Fruit fly (Drosophila melanogaster) whole organism, embryonic: ENCODE measurements around the gene mts.

Experiments
- B-H1 ChIP-seq: fragments of 200-800 bp; sonication (Bioruptor generic); IDR thresholded peaks from 3 replicates; pipeline ENCODE4 v1.3.6; 2022; ENCODE audit warnings: missing biosample characterization, missing genetic modification characterization
- CG1024 ChIP-seq: fragments of 200-800 bp; sonication (Bioruptor generic); IDR thresholded peaks from 2 replicates; pipeline ENCODE4 v1.3.6; 2022; ENCODE audit warnings: missing biosample characterization, missing genetic modification characterization
- CG10274 ChIP-seq: fragments of 200-800 bp; sonication (Bioruptor generic); optimal IDR thresholded peaks from 3 replicates; lab custom pipeline; 2017; ENCODE audit warnings: missing biosample characterization, mild to moderate bottlenecking, missing genetic modification characterization
- CG11695 ChIP-seq: fragments of 200-800 bp; sonication (Bioruptor generic); IDR thresholded peaks from 3 replicates; pipeline ENCODE4 v1.3.6; 2022; ENCODE audit warnings: missing biosample characterization, missing genetic modification characterization
- CG11723 ChIP-seq: fragments of 200-800 bp; sonication (Bioruptor generic); optimal IDR thresholded peaks from 2 replicates; lab custom pipeline; 2017; ENCODE audit warnings: missing biosample characterization, mild to moderate bottlenecking, missing genetic modification characterization
- CG13287 ChIP-seq: fragments of 200-800 bp; sonication (Bioruptor generic); IDR thresholded peaks from 2 replicates; pipeline ENCODE4 v1.3.6; 2022; ENCODE audit warnings: missing biosample characterization, missing genetic modification characterization; ENCODE audit not compliant: partially characterized antibody
- CG13775 ChIP-seq: fragments of 200-800 bp; sonication (Bioruptor generic); optimal IDR thresholded peaks from 3 replicates; lab custom pipeline; 2017; ENCODE audit warnings: missing biosample characterization, mild to moderate bottlenecking, missing genetic modification characterization
- CG13894 ChIP-seq: fragments of 200-800 bp; sonication (Bioruptor generic); optimal IDR thresholded peaks from 3 replicates; lab custom pipeline; 2018; ENCODE audit warnings: missing biosample characterization, mild to moderate bottlenecking, missing genetic modification characterization, moderate library complexity
- CG15011 ChIP-seq: fragments of 200-800 bp; sonication (Bioruptor generic); optimal IDR thresholded peaks from 3 replicates; lab custom pipeline; 2018; ENCODE audit warnings: missing biosample characterization, mild to moderate bottlenecking, missing genetic modification characterization
- CG15479 ChIP-seq: fragments of 200-800 bp; sonication (Bioruptor generic); optimal IDR thresholded peaks from 3 replicates; lab custom pipeline; 2019; ENCODE audit warnings: missing biosample characterization, mild to moderate bottlenecking, missing genetic modification characterization, moderate library complexity
- CG6175 ChIP-seq: fragments of 200-800 bp; sonication (Bioruptor generic); IDR thresholded peaks from 3 replicates; pipeline ENCODE4 v1.3.6; 2022; ENCODE audit warnings: missing biosample characterization, missing genetic modification characterization
- CG6791 ChIP-seq: fragments of 200-800 bp; sonication (Bioruptor generic); IDR thresholded peaks from 3 replicates; pipeline ENCODE4 v1.3.6; 2022; ENCODE audit warnings: missing biosample characterization, missing genetic modification characterization; ENCODE audit not compliant: partially characterized antibody
- CG7357 ChIP-seq: fragments of 200-800 bp; sonication (Bioruptor generic); IDR thresholded peaks from 3 replicates; pipeline ENCODE4 v1.3.6; 2022; ENCODE audit warnings: missing biosample characterization, missing genetic modification characterization
- CG7928 ChIP-seq: fragments of 200-800 bp; sonication (Bioruptor generic); optimal IDR thresholded peaks from 2 replicates; lab custom pipeline; 2017; ENCODE audit warnings: missing biosample characterization, mild to moderate bottlenecking, missing genetic modification characterization
- CG9817 ChIP-seq: fragments of 200-800 bp; sonication (Bioruptor generic); optimal IDR thresholded peaks from 2 replicates; lab custom pipeline; 2018; ENCODE audit warnings: missing biosample characterization, mild to moderate bottlenecking, missing genetic modification characterization, moderate library complexity
- Camta ChIP-seq: fragments of 200-800 bp; sonication (Bioruptor generic); optimal IDR thresholded peaks from 2 replicates; lab custom pipeline; 2016; ENCODE audit warnings: missing biosample characterization, missing genetic modification characterization
- Dp ChIP-seq: fragments of 200-800 bp; sonication (Bioruptor generic); optimal IDR thresholded peaks from 2 replicates; lab custom pipeline; 2018; ENCODE audit warnings: missing biosample characterization, mild to moderate bottlenecking, missing genetic modification characterization, moderate library complexity
- Eip74EF ChIP-seq, 2 experiments: fragments of 200-800 bp in 1 of 2; fragments of >200 bp in 1 of 2; sonication (Bioruptor generic) in 1 of 2; optimal IDR thresholded peaks; 2 replicates each; lab custom pipeline; 2017 to 2019; ENCODE audit warnings: missing biosample characterization in 2 of 2, missing genetic modification characterization in 2 of 2, mild to moderate bottlenecking in 1 of 2, moderate library complexity in 1 of 2
- Ets65A ChIP-seq: fragments of 200-800 bp; sonication (Bioruptor generic); peaks from one replicate; lab custom pipeline; 2016; ENCODE audit warnings: missing biosample characterization, missing genetic modification characterization
- Kr ChIP-seq: fragments of 200-800 bp; sonication (Bioruptor generic); optimal IDR thresholded peaks from 2 replicates; lab custom pipeline; 2017; ENCODE audit warnings: missing biosample characterization, mild to moderate bottlenecking, missing genetic modification characterization
- MESR4 ChIP-seq: fragments of 200-800 bp; sonication (Bioruptor generic); optimal IDR thresholded peaks from 2 replicates; lab custom pipeline; 2018; ENCODE audit warnings: missing biosample characterization, mild to moderate bottlenecking, missing genetic modification characterization, moderate library complexity
- Poxn ChIP-seq: fragments of 200-800 bp; sonication (Bioruptor generic); IDR thresholded peaks from 2 replicates; pipeline ENCODE4 v1.3.6; 2022; ENCODE audit warnings: missing biosample characterization, missing genetic modification characterization
- Sin3A ChIP-seq: fragments of >200 bp; optimal IDR thresholded peaks from 2 replicates; lab custom pipeline; 2018
- Six4 ChIP-seq: fragments of 200-800 bp; sonication (Bioruptor generic); optimal IDR thresholded peaks from 2 replicates; lab custom pipeline; 2016; ENCODE audit warnings: missing biosample characterization, missing genetic modification characterization
- Sox100B ChIP-seq: fragments of 200-800 bp; sonication (Bioruptor generic); optimal IDR thresholded peaks from 3 replicates; lab custom pipeline; 2018; ENCODE audit warnings: missing biosample characterization, mild to moderate bottlenecking, missing genetic modification characterization
- Usf ChIP-seq: fragments of 200-800 bp; sonication (Bioruptor generic); optimal IDR thresholded peaks from 2 replicates; lab custom pipeline; 2017; ENCODE audit warnings: missing genotype, missing biosample characterization, missing genetic modification characterization
- al ChIP-seq: fragments of 200-800 bp; sonication (Bioruptor generic); IDR thresholded peaks from 2 replicates; pipeline ENCODE4 v1.3.6; 2022; ENCODE audit warnings: missing biosample characterization, missing genetic modification characterization
- bab2 ChIP-seq: fragments of 200-800 bp; sonication (Bioruptor generic); optimal IDR thresholded peaks from 2 replicates; lab custom pipeline; 2016; ENCODE audit warnings: missing biosample characterization, missing genetic modification characterization
- bcd ChIP-seq: fragments of 200-800 bp; sonication (Bioruptor generic); optimal IDR thresholded peaks from 2 replicates; lab custom pipeline; 2017; ENCODE audit warnings: missing biosample characterization, mild to moderate bottlenecking, missing genetic modification characterization
- bowl ChIP-seq: fragments of 200-800 bp; sonication (Bioruptor generic); IDR thresholded peaks from 2 replicates; pipeline ENCODE4 v1.3.6; 2022; ENCODE audit warnings: missing biosample characterization, missing genetic modification characterization
- cato ChIP-seq: fragments of 200-800 bp; sonication (Bioruptor generic); optimal IDR thresholded peaks from 2 replicates; lab custom pipeline; 2016; ENCODE audit warnings: missing biosample characterization, missing genetic modification characterization, borderline replicate concordance
- chn ChIP-seq: fragments of 200-800 bp; sonication (Bioruptor generic); optimal IDR thresholded peaks from 2 replicates; lab custom pipeline; 2016; ENCODE audit warnings: missing biosample characterization, missing genetic modification characterization
- dysf ChIP-seq: fragments of 200-800 bp; sonication (Bioruptor generic); IDR thresholded peaks from 3 replicates; pipeline ENCODE4 v1.3.6; 2022; ENCODE audit warnings: missing biosample characterization, missing genetic modification characterization
- ems ChIP-seq: fragments of 200-800 bp; sonication (Bioruptor generic); optimal IDR thresholded peaks from 3 replicates; lab custom pipeline; 2016; ENCODE audit warnings: missing biosample characterization, missing genetic modification characterization
- eve ChIP-seq, 2 experiments: fragments of >200 bp; optimal IDR thresholded peaks; 2 replicates each; lab custom pipeline; 2017; ENCODE audit warnings: missing biosample characterization in 2 of 2, missing genetic modification characterization in 2 of 2
- ewg ChIP-seq: fragments of 200-800 bp; sonication (Bioruptor generic); optimal IDR thresholded peaks from 3 replicates; lab custom pipeline; 2017; ENCODE audit warnings: mild to moderate bottlenecking, missing biosample characterization, missing genetic modification reagents, missing genetic modification characterization
- exex ChIP-seq: fragments of 200-800 bp; sonication (Bioruptor generic); optimal IDR thresholded peaks from 4 replicates; lab custom pipeline; 2018; ENCODE audit warnings: missing biosample characterization, mild to moderate bottlenecking, missing genetic modification characterization, moderate library complexity
- fru ChIP-seq: fragments of >200 bp; optimal IDR thresholded peaks from 2 replicates; lab custom pipeline; 2017
- gcm ChIP-seq: fragments of 200-800 bp; sonication (Bioruptor generic); optimal IDR thresholded peaks from 2 replicates; lab custom pipeline; 2019; ENCODE audit warnings: missing biosample characterization, mild to moderate bottlenecking, missing genetic modification characterization, moderate library complexity
- gro ChIP-seq: fragments of 200-800 bp; sonication (Bioruptor generic); optimal IDR thresholded peaks from 2 replicates; lab custom pipeline; 2016; ENCODE audit warnings: missing biosample characterization, missing genetic modification characterization
- inv ChIP-seq: fragments of 200-800 bp; sonication (Bioruptor generic); IDR thresholded peaks from 2 replicates; pipeline ENCODE4 v1.3.6; 2022; ENCODE audit warnings: missing biosample characterization, missing genetic modification characterization; ENCODE audit not compliant: partially characterized antibody
- jigr1 ChIP-seq: fragments of 200-800 bp; sonication (Bioruptor generic); IDR thresholded peaks from 3 replicates; pipeline ENCODE4 v1.3.6; 2022; ENCODE audit warnings: missing biosample characterization, missing genetic modification characterization
- lab ChIP-seq: fragments of 200-800 bp; sonication (Bioruptor generic); optimal IDR thresholded peaks from 3 replicates; lab custom pipeline; 2017; ENCODE audit warnings: missing biosample characterization, missing genetic modification characterization, mild to moderate bottlenecking, moderate library complexity, missing genetic modification reagents
- maf-S ChIP-seq: fragments of 200-800 bp; sonication (Bioruptor generic); optimal IDR thresholded peaks from 2 replicates; lab custom pipeline; 2016; ENCODE audit warnings: missing biosample characterization, missing genetic modification characterization
- pho ChIP-seq: fragments of 200-800 bp; sonication (Bioruptor generic); optimal IDR thresholded peaks from 2 replicates; lab custom pipeline; 2016; ENCODE audit warnings: missing biosample characterization, missing genetic modification characterization
- run ChIP-seq: fragments of 200-800 bp; sonication (Bioruptor generic); optimal IDR thresholded peaks from 3 replicates; lab custom pipeline; 2018; ENCODE audit warnings: missing biosample characterization, mild to moderate bottlenecking, missing genetic modification characterization
- schlank ChIP-seq: fragments of 200-800 bp; sonication (Bioruptor generic); optimal IDR thresholded peaks from 2 replicates; lab custom pipeline; 2018; ENCODE audit warnings: missing biosample characterization, mild to moderate bottlenecking, missing genetic modification characterization
- sug ChIP-seq: fragments of 200-800 bp; optimal IDR thresholded peaks from 2 replicates; lab custom pipeline; 2019; ENCODE audit warnings: missing biosample characterization, mild to moderate bottlenecking, missing genetic modification characterization, moderate library complexity
- tap ChIP-seq: fragments of 200-800 bp; optimal IDR thresholded peaks from 3 replicates; lab custom pipeline; 2019; ENCODE audit warnings: missing biosample characterization, mild to moderate bottlenecking, missing genetic modification characterization, moderate library complexity
- tgo ChIP-seq: fragments of 200-800 bp; sonication (Bioruptor generic); IDR thresholded peaks from 3 replicates; pipeline ENCODE4 v1.3.6; 2022; ENCODE audit warnings: missing biosample characterization, missing genetic modification characterization
- tio ChIP-seq: fragments of 200-800 bp; sonication (Bioruptor generic); optimal IDR thresholded peaks from 2 replicates; lab custom pipeline; 2017; ENCODE audit warnings: missing biosample characterization, missing genetic modification characterization, inconsistent platforms
- twi ChIP-seq: fragments of 200-800 bp; optimal IDR thresholded peaks from 2 replicates; lab custom pipeline; 2019; ENCODE audit warnings: missing biosample characterization, mild to moderate bottlenecking, missing genetic modification characterization, moderate library complexity

The mts gene

DNA sequence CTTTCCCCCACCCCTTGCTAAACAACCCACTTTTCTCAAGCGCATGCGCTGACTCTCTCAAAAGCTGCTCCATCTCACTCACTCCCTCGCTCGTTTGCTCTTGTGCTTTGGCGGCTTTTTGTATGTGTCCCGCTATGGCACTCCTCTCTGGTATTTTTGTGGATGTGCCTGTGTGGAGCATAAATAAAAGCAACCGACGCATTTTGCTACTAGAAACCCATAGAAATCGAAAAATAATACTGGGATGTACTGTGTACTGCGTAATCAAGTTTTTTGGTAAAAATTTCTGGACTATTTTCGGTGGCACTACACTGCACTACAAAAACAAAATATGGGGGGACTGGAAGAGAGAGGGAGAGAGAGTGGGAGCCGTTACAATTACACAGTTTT lies 17.8 kb upstream of the mts start (continued):
- TF ChIP-seq pho (peak; percentile 22), sug (tag; lab: Kevin White, UChicago) (peak; percentile 39), exex (tag; lab: Kevin White, UChicago) (no peak), CG13775 (GFP tag; lab: Kevin White, UChicago) (no peak), al (GFP tag; lab: Robert Waterston, UW) (no peak), inv (GFP tag; lab: Robert Waterston, UW) (no peak), CG13894 (tag; lab: Kevin White, UChicago) (peak; percentile 61), schlank (tag; lab: Kevin White, UChicago) (no peak), eve (GFP tag; optimal IDR thresholded peaks at IDR 0.05; lab: Kevin White, UChicago) (no peak), CG6175 (GFP tag; lab: Robert Waterston, UW) (no peak), CG11723 (GFP tag; lab: Kevin White, UChicago) (no peak), Kr (GFP tag; lab: Kevin White, UChicago) (no peak), CG6791 (GFP tag; lab: Robert Waterston, UW) (0 out of 3 replicates have a peak, but pooled peaks have one; percentile 32), jigr1 (GFP tag; lab: Robert Waterston, UW) (no peak), Six4 (GFP tag; lab: Kevin White, UChicago) (no peak), tio (GFP tag; lab: Kevin White, UChicago) (no peak), twi (tag; lab: Kevin White, UChicago) (no peak), CG7357 (GFP tag; lab: Robert Waterston, UW) (no peak), bab2 (GFP tag; lab: Kevin White, UChicago) (no peak), CG1024 (GFP tag; lab: Robert Waterston, UW) (no peak), lab (peak; percentile 46), gro (GFP tag; lab: Kevin White, UChicago) (peak; percentile 57), CG15011 (GFP tag; lab: Kevin White, UChicago) (no peak), dysf (GFP tag; lab: Robert Waterston, UW) (no peak; the same call in 2 of the 3 replicates), run (tag; lab: Kevin White, UChicago) (no peak), CG15479 (no peak), Dp (GFP tag; lab: Kevin White, UChicago) (peak; percentile 38), ewg (peak; percentile 97), bowl (GFP tag; lab: Robert Waterston, UW) (no peak), Poxn (no peak), cato (GFP tag; lab: Kevin White, UChicago) (no peak), tgo (GFP tag; lab: Robert Waterston, UW) (no peak), B-H1 (GFP tag; lab: Robert Waterston, UW) (no peak), gcm (no peak), Eip74EF (GFP tag; optimal IDR thresholded peaks at IDR 0.05; lab: Kevin White, UChicago) (no peak), tap (tag; lab: Kevin White, UChicago) (peak; percentile 20), bcd (GFP tag; lab: Kevin White, UChicago) (no peak), fru (lab: Kevin White, UChicago) (no peak), CG7928 (GFP tag; lab: Kevin White, UChicago) (no peak), MESR4 (GFP tag; lab: Kevin White, UChicago) (peak; percentile 18), CG10274 (GFP tag; lab: Kevin White, UChicago) (no peak), Camta (GFP tag; lab: Kevin White, UChicago) (no peak), CG9817 (tag; lab: Kevin White, UChicago) (peak; percentile 7), chn (GFP tag; lab: Kevin White, UChicago) (no peak), maf-S (GFP tag; lab: Kevin White, UChicago) (no peak), Usf (GFP tag; lab: Kevin White, UChicago) (no peak), Ets65A (GFP tag; lab: Kevin White, UChicago) (no peak), Sox100B (GFP tag; lab: Kevin White, UChicago) (no peak), ems (GFP tag; lab: Kevin White, UChicago) (no peak), CG13287 (peak; percentile 58; the same call in 1 of the 2 replicates), Sin3A (no peak), CG11695 (GFP tag; lab: Robert Waterston, UW) (no peak)
